Worm (Caenorhabditis elegans) whole organism, L4 larva: ENCODE data around the gene T10B10.9.

Experiments used
- F26F4.8 ChIP-seq: fragments of 200-800 bp; sonication (Bioruptor generic); conservative IDR thresholded peaks from 2 replicates; pipeline ENCODE4 v1.3.6; 2022; ENCODE audit warnings: missing genetic modification characterization, missing compliant biosample characterization
- R02D3.7 ChIP-seq: fragments of 150-350 bp; sonication (generic microtip); optimal IDR thresholded peaks from 3 replicates; lab custom pipeline; 2014; ENCODE audit warnings: missing biosample characterization, missing genetic modification characterization
- Y105C5A.15 ChIP-seq: fragments of 200-800 bp; sonication (Bioruptor generic); IDR thresholded peaks from 2 replicates; pipeline ENCODE4 v1.3.6; 2022; ENCODE audit warnings: missing genetic modification characterization, missing compliant biosample characterization
- Y5F2A.4 ChIP-seq: fragments of 200-800 bp; sonication (Bioruptor generic); optimal IDR thresholded peaks from 2 replicates; lab custom pipeline; 2018; ENCODE audit warnings: mild to moderate bottlenecking, missing genetic modification characterization, missing compliant biosample characterization
- Y75B8A.6 ChIP-seq: fragments of 200-800 bp; sonication (Bioruptor generic); IDR thresholded peaks from 2 replicates; pipeline ENCODE4 v1.3.6; 2022; ENCODE audit warnings: missing genetic modification reagents, missing genetic modification characterization, missing compliant biosample characterization
- ZK546.5 ChIP-seq, 2 experiments: sonication (generic microtip); optimal IDR thresholded peaks; 2 replicates each; lab custom pipeline; 2017; ENCODE audit warnings: missing biosample characterization in 2 of 2, missing genetic modification characterization in 2 of 2
- aha-1 ChIP-seq: fragments of 150-350 bp; peaks from one replicate; lab custom pipeline; 2014; ENCODE audit warnings: missing biosample characterization, missing genetic modification characterization
- aly-2 ChIP-seq: sonication (generic microtip); optimal IDR thresholded peaks from 2 replicates; lab custom pipeline; 2018; ENCODE audit warnings: missing biosample characterization, missing genetic modification characterization
- ama-1 ChIP-seq: fragments of 150-350 bp; optimal IDR thresholded peaks from 2 replicates; lab custom pipeline; 2014; ENCODE audit warnings: inconsistent platforms, mixed read lengths
- arid-1 ChIP-seq: fragments of 200-800 bp; sonication (Bioruptor generic); conservative IDR thresholded peaks from 2 replicates; pipeline ENCODE4 v1.3.6; 2022; ENCODE audit warnings: missing genetic modification reagents, missing genetic modification characterization, missing compliant biosample characterization
- attf-4 ChIP-seq: sonication (generic microtip); optimal IDR thresholded peaks from 3 replicates; lab custom pipeline; 2017; ENCODE audit warnings: missing biosample characterization, missing genetic modification characterization
- ceh-20 ChIP-seq: fragments of 200-800 bp; sonication (Bioruptor generic); IDR thresholded peaks from 2 replicates; pipeline ENCODE4 v1.3.6; 2022; ENCODE audit warnings: missing genetic modification reagents, missing genetic modification characterization, missing compliant biosample characterization
- ceh-28 ChIP-seq: fragments of 150-350 bp; optimal IDR thresholded peaks from 2 replicates; lab custom pipeline; 2014; ENCODE audit warnings: missing biosample characterization, missing genetic modification reagents, missing genetic modification characterization
- ceh-62 ChIP-seq: sonication (generic microtip); optimal IDR thresholded peaks from 2 replicates; lab custom pipeline; 2017; ENCODE audit warnings: missing biosample characterization, missing genetic modification characterization
- ceh-82 ChIP-seq: sonication (generic microtip); optimal IDR thresholded peaks from 2 replicates; lab custom pipeline; 2017; ENCODE audit warnings: missing biosample characterization, missing genetic modification characterization
- cey-2 ChIP-seq: sonication (generic microtip); optimal IDR thresholded peaks from 3 replicates; lab custom pipeline; 2017; ENCODE audit warnings: missing genetic modification characterization, mild to moderate bottlenecking, missing compliant biosample characterization, antibody characterized with exemption, borderline replicate concordance; ENCODE audit not compliant: insufficient read depth
- daf-16 ChIP-seq, 3 experiments: sonication (generic microtip); optimal IDR thresholded peaks; 2 replicates each; lab custom pipeline; 2016 to 2017; ENCODE audit warnings: missing genetic modification characterization in 3 of 3, missing genetic modification reagents in 3 of 3, mild to moderate bottlenecking in 2 of 3, missing compliant biosample characterization in 2 of 3, missing biosample characterization in 1 of 3, moderate library complexity in 1 of 3
- daf-8 ChIP-seq: fragments of 200-800 bp; sonication (Bioruptor generic); IDR thresholded peaks from 2 replicates; pipeline ENCODE4 v1.3.6; 2022; ENCODE audit warnings: missing genetic modification characterization, missing compliant biosample characterization
- dmd-6 ChIP-seq: fragments of 200-800 bp; sonication (Bioruptor generic); IDR thresholded peaks from 2 replicates; pipeline ENCODE4 v1.3.6; 2022; ENCODE audit warnings: missing genetic modification reagents, missing genetic modification characterization, missing compliant biosample characterization
- dmd-8 ChIP-seq: fragments of 200-800 bp; sonication (Bioruptor generic); IDR thresholded peaks from 2 replicates; pipeline ENCODE4 v1.3.6; 2022; ENCODE audit warnings: missing genetic modification characterization, missing compliant biosample characterization
- duxl-1 ChIP-seq: sonication (generic microtip); optimal IDR thresholded peaks from 2 replicates; lab custom pipeline; 2016; ENCODE audit warnings: mild to moderate bottlenecking, missing genetic modification characterization, moderate library complexity, missing compliant biosample characterization; ENCODE audit not compliant: poor library complexity
- egl-43 ChIP-seq: fragments of 200-800 bp; sonication (Bioruptor generic); IDR thresholded peaks from 2 replicates; pipeline ENCODE4 v1.3.6; 2022; ENCODE audit warnings: missing genetic modification reagents, missing genetic modification characterization, missing compliant biosample characterization
- fkh-10 ChIP-seq: fragments of 150-350 bp; optimal IDR thresholded peaks from 2 replicates; lab custom pipeline; 2014; ENCODE audit warnings: missing biosample characterization, missing genetic modification reagents, missing genetic modification characterization
- gei-8 ChIP-seq: fragments of 200-800 bp; sonication (Bioruptor generic); optimal IDR thresholded peaks from 2 replicates; lab custom pipeline; 2018; ENCODE audit warnings: mild to moderate bottlenecking, missing genetic modification characterization, missing compliant biosample characterization
- hif-1 ChIP-seq, 2 experiments: sonication (generic microtip); optimal IDR thresholded peaks; 2 replicates each; lab custom pipeline; 2016 to 2017; ENCODE audit warnings: missing compliant biosample characterization in 2 of 2, missing genetic modification characterization in 2 of 2, missing genetic modification reagents in 2 of 2, missing genotype in 2 of 2, mild to moderate bottlenecking in 1 of 2
- hlh-11 ChIP-seq: fragments of 200-800 bp; sonication (Bioruptor generic); optimal IDR thresholded peaks from 2 replicates; lab custom pipeline; 2018; ENCODE audit warnings: mild to moderate bottlenecking, missing genetic modification characterization, missing compliant biosample characterization
- hlh-30 ChIP-seq: sonication (generic microtip); optimal IDR thresholded peaks from 2 replicates; lab custom pipeline; 2017; ENCODE audit warnings: antibody characterized with exemption, mild to moderate bottlenecking, missing genetic modification characterization, missing compliant biosample characterization; ENCODE audit not compliant: insufficient read depth
- hmg-1.1 ChIP-seq: fragments of 200-800 bp; sonication (Bioruptor generic); IDR thresholded peaks from 2 replicates; pipeline ENCODE4 v1.3.6; 2022; ENCODE audit warnings: missing genetic modification reagents, missing genetic modification characterization, missing compliant biosample characterization
- jun-1 ChIP-seq: fragments of 150-350 bp; optimal IDR thresholded peaks from 2 replicates; lab custom pipeline; 2014; ENCODE audit warnings: missing biosample characterization, missing genetic modification reagents, missing genetic modification characterization
- lin-1 ChIP-seq: fragments of 200-800 bp; sonication (Bioruptor generic); IDR thresholded peaks from 2 replicates; pipeline ENCODE4 v1.3.6; 2022; ENCODE audit warnings: missing genetic modification reagents, missing genetic modification characterization, missing compliant biosample characterization
- lin-15B ChIP-seq: fragments of 150-350 bp; sonication (generic microtip); optimal IDR thresholded peaks from 3 replicates; lab custom pipeline; 2014; ENCODE audit warnings: missing biosample characterization, missing genetic modification characterization
- lir-3 ChIP-seq: sonication (generic microtip); optimal IDR thresholded peaks from 2 replicates; lab custom pipeline; 2016; ENCODE audit warnings: mild to moderate bottlenecking, missing genetic modification characterization, missing compliant biosample characterization
- lsy-2 ChIP-seq, 2 experiments: fragments of 150-350 bp in 1 of 2; sonication (generic microtip) in 1 of 2; optimal IDR thresholded peaks; 2 replicates each; lab custom pipeline; 2014 to 2017; ENCODE audit warnings: missing biosample characterization in 2 of 2, missing genetic modification characterization in 2 of 2
- madf-5 ChIP-seq, 2 experiments: fragments of 200-800 bp; sonication (Bioruptor generic); IDR thresholded peaks; 2 replicates each; pipeline ENCODE4 v1.3.6; 2022; ENCODE audit warnings: missing compliant biosample characterization in 2 of 2, missing genetic modification characterization in 2 of 2
- mdl-1 ChIP-seq, 2 experiments: fragments of 150-350 bp in 1 of 2; sonication (generic microtip) in 1 of 2; optimal IDR thresholded peaks; 2 replicates each; lab custom pipeline; 2014 to 2017; ENCODE audit warnings: missing biosample characterization in 2 of 2, missing genetic modification characterization in 2 of 2
- mep-1 ChIP-seq: fragments of 150-350 bp; sonication (generic microtip); optimal IDR thresholded peaks from 3 replicates; lab custom pipeline; 2014; ENCODE audit warnings: missing biosample characterization, missing genetic modification characterization
- mes-2 ChIP-seq: sonication (generic microtip); optimal IDR thresholded peaks from 2 replicates; lab custom pipeline; 2016; ENCODE audit warnings: missing genotype, mild to moderate bottlenecking, missing genetic modification characterization, missing compliant biosample characterization; ENCODE audit not compliant: poor library complexity, severe bottlenecking
- nhr-11 ChIP-seq: fragments of 150-350 bp; optimal IDR thresholded peaks from 2 replicates; lab custom pipeline; 2014; ENCODE audit warnings: missing biosample characterization, missing genetic modification characterization
- nhr-237 ChIP-seq: sonication (generic microtip); optimal IDR thresholded peaks from 2 replicates; lab custom pipeline; 2017; ENCODE audit warnings: missing biosample characterization, missing genetic modification characterization
- nhr-42 ChIP-seq: fragments of 200-800 bp; sonication (Bioruptor generic); IDR thresholded peaks from 2 replicates; pipeline ENCODE4 v1.3.6; 2022; ENCODE audit warnings: missing genetic modification characterization, missing compliant biosample characterization
- nhr-48 ChIP-seq: sonication (generic microtip); optimal IDR thresholded peaks from 2 replicates; lab custom pipeline; 2016; ENCODE audit warnings: mild to moderate bottlenecking, missing genetic modification characterization, missing compliant biosample characterization
- nhr-76 ChIP-seq: fragments of 150-350 bp; optimal IDR thresholded peaks from 2 replicates; lab custom pipeline; 2014; ENCODE audit warnings: missing biosample characterization, missing genetic modification characterization
- nhr-77 ChIP-seq: fragments of 150-350 bp; optimal IDR thresholded peaks from 2 replicates; lab custom pipeline; 2014; ENCODE audit warnings: missing biosample characterization, missing genetic modification characterization
- rbr-2 ChIP-seq: sonication (generic microtip); optimal IDR thresholded peaks from 2 replicates; lab custom pipeline; 2016; ENCODE audit warnings: missing genotype, missing genetic modification characterization, missing compliant biosample characterization
- snpc-1.2 ChIP-seq: fragments of 200-800 bp; sonication (Bioruptor generic); IDR thresholded peaks from 2 replicates; pipeline ENCODE4 v1.3.6; 2022; ENCODE audit warnings: missing genetic modification reagents, missing genetic modification characterization, missing compliant biosample characterization
- tag-97 ChIP-seq: fragments of 200-800 bp; sonication (Bioruptor generic); IDR thresholded peaks from 2 replicates; pipeline ENCODE4 v1.3.6; 2022; ENCODE audit warnings: missing genetic modification characterization, missing compliant biosample characterization
- unc-130 ChIP-seq: sonication (generic microtip); optimal IDR thresholded peaks from 2 replicates; lab custom pipeline; 2016; ENCODE audit warnings: missing genetic modification reagents, missing genetic modification characterization, missing compliant biosample characterization

Gene T10B10.9

ce11 chrX:15181454-15181853 lies 17.2 kb downstream of the T10B10.9 start, which contains the start of gene pkhm-2 (continued):
- TF ChIP-seq aly-2 (tag; lab: Kevin White, UChicago) (no peak), lir-3 (no peak), R02D3.7 (tag; lab: Kevin White, UChicago) (no peak), ama-1 (no peak), daf-8 (GFP tag; lab: Robert Waterston, UW) (no peak), lin-15B (tag; lab: Kevin White, UChicago) (no peak), fkh-10 (GFP tag; lab: Kevin White, UChicago) (peak; percentile 11)

ce11 chrX:15188510-15188909 lies 24.3 kb downstream of the T10B10.9 start:
- TF ChIP-seq nhr-42 (GFP tag; lab: Robert Waterston, UW) (no peak), mep-1 (tag; lab: Kevin White, UChicago) (no peak), cey-2 (no peak), tag-97 (GFP tag; lab: Robert Waterston, UW) (no peak), rbr-2 (tag; lab: Kevin White, UChicago) (no peak), egl-43 (no peak), Y105C5A.15 (GFP tag; lab: Robert Waterston, UW) (no peak), F26F4.8 (GFP tag; lab: Robert Waterston, UW) (no peak), R02D3.7 (tag; lab: Kevin White, UChicago) (no peak), ceh-82 (tag; lab: Kevin White, UChicago) (no peak), nhr-76 (no peak), madf-5 (GFP tag; IDR thresholded peaks at IDR 0.05; lab: Robert Waterston, UW) (no peak), dmd-8 (GFP tag; lab: Robert Waterston, UW) (no peak)

ce11 chrX:15188986-15189675 lies 24.9 kb downstream of the T10B10.9 start:
- TF ChIP-seq rbr-2 (tag; lab: Kevin White, UChicago) (peak; percentile 74), ZK546.5 (tag; optimal IDR thresholded peaks at IDR 0.05; lab: Kevin White, UChicago) (no peak), Y5F2A.4 (no peak), ceh-62 (tag; lab: Kevin White, UChicago) (no peak), mes-2 (tag; lab: Kevin White, UChicago) (peak; percentile 33), aha-1 (peak; percentile 97), gei-8 (GFP tag; lab: Kevin White, UChicago) (peak; percentile 47), mep-1 (tag; lab: Kevin White, UChicago) (peak; percentile 60), nhr-77 (tag; lab: Kevin White, UChicago) (no peak), lir-3 (no peak), hmg-1.1 (GFP tag; lab: Robert Waterston, UW) (peak; percentile 73), egl-43 (peak; percentile 76), lsy-2 (tag; optimal IDR thresholded peaks at IDR 0.05; lab: Kevin White, UChicago) (peak; percentile 17 to 30), daf-16 (GFP tag; optimal IDR thresholded peaks at IDR 0.05; lab: Kevin White, UChicago) (peak in 1 of 2 experiments; percentile 53), daf-16 (tag; optimal IDR thresholded peaks at IDR 0.05; lab: Kevin White, UChicago) (no peak), lin-1 (GFP tag; lab: Robert Waterston, UW) (no peak), nhr-237 (tag; lab: Kevin White, UChicago) (no peak), nhr-11 (tag; lab: Kevin White, UChicago) (peak; percentile 17), Y75B8A.6 (no peak), ceh-28 (tag; lab: Kevin White, UChicago) (peak; percentile 4), hif-1 (tag; optimal IDR thresholded peaks at IDR 0.05; lab: Kevin White, UChicago) (peak in 1 of 2 experiments; percentile 28), arid-1 (GFP tag; lab: Robert Waterston, UW) (no peak), unc-130 (GFP tag; lab: Kevin White, UChicago) (no peak), duxl-1 (tag; lab: Kevin White, UChicago) (no peak), jun-1 (tag; lab: Kevin White, UChicago) (no peak), dmd-6 (peak; percentile 38), ceh-20 (GFP tag; lab: Robert Waterston, UW) (peak; percentile 66; the same call in 1 of the 2 replicates), hlh-11 (tag; lab: Kevin White, UChicago) (peak; percentile 78), nhr-48 (tag; lab: Kevin White, UChicago) (peak; percentile 32), attf-4 (tag; lab: Kevin White, UChicago) (no peak), mdl-1 (tag; optimal IDR thresholded peaks at IDR 0.05; lab: Kevin White, UChicago) (peak in 1 of 2 experiments; percentile 21), snpc-1.2 (GFP tag; lab: Robert Waterston, UW) (no peak), hlh-30 (tag; lab: Kevin White, UChicago) (peak; percentile 11)
